Worm (Caenorhabditis elegans): Measurements from ENCODE around the gene C31E10.11.

Gene C31E10.11

DNA sequence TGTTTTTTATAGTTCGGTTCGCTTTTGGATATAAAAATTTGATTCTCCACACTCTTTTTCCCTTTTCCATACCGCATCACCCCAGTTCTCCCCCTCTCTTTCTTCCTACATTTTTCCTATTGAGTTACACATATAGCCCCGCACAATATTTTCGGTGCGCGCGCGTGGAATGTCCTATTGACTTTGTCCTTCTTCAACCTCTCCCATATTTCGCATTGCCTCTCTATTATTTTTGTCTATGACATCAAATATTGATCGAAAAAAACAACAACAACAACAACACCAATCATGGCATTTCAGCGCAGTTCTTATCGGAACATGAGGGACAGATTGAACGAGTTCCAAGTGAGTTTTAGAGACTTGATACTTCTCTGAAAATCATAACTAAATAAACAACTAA is 30.7 kb downstream of the C31E10.11 start, which contains the start of gene syx-2:
TSS of gene syx-2 (plus strand) at position 301 of the 400 bp plus-strand sequence.
- no peak for TF ChIP-seq cebp-2 (GFP tag; IDR thresholded peaks at IDR 0.05)
- no peak for TF ChIP-seq F23B12.7 (tag; optimal IDR thresholded peaks at IDR 0.05; ENCODE audit: insufficient read depth)
- TF ChIP-seq ceh-27 (GFP tag; optimal IDR thresholded peaks at IDR 0.05) = no peak
- no peak for TF ChIP-seq egrh-3 (GFP tag; IDR thresholded peaks at IDR 0.05)
- TF ChIP-seq F52B5.7 (tag; optimal IDR thresholded peaks at IDR 0.05) = no peak

DNA sequence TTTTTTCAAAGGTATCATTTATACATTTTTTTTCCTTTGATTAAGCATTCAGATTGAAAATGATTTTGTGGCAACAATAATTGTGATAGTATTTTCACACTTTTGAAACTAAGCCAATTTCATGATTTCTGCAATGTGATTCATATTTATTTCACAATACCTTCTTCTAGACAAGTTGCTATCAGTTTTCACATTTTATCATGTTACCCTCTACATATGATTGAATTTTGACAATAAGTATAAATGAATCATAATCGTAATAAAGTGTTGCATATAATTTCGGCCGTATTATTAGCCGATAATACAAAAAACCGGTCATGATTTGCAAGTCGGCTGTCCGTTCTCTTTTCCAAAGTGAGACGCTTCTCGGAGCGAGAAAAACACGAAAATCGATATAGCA is 31.2 kb downstream of the C31E10.11 start:
- TF ChIP-seq B0035.1 (tag; optimal IDR thresholded peaks at IDR 0.05) (no peak), nhr-80 (tag; optimal IDR thresholded peaks at IDR 0.05) (peak; percentile 25), cebp-1 (GFP tag; IDR thresholded peaks at IDR 0.05) (peak; percentile 45; the same call in 1 of the 2 replicates), cebp-1 (tag; optimal IDR thresholded peaks at IDR 0.05) (peak; percentile 71)

DNA sequence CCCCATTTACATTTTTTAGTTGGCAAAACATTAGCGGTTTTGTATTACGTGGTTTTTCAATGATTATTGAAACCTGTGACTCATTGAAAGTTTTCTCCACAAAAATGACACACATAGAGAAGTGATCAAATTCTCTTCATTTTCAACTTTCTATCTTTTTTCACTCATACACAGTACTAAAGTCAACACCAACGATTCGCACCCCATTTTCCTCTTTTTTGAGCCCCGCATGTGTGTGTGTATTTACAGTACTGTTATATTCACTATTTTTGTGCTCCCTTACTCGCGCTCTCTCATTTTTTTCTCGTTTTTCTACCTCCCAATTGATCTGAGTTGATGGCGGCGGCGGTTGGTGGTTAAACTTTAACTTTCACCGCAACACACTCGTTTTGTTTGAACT is 32.1 kb downstream of the C31E10.11 start:
- TF ChIP-seq lag-1 (GFP tag; IDR thresholded peaks at IDR 0.05) (no peak), F52B5.7 (tag; optimal IDR thresholded peaks at IDR 0.05) (no peak), mxl-1 (tag; optimal IDR thresholded peaks at IDR 0.05) (no peak), Y79H2A.3 (GFP tag; conservative IDR thresholded peaks at IDR 0.05) (no peak), egl-18 (GFP tag; IDR thresholded peaks at IDR 0.05) (no peak), B0261.1 (tag; optimal IDR thresholded peaks at IDR 0.05) (no peak), let-607 (tag; optimal IDR thresholded peaks at IDR 0.05) (no peak), snpc-1.1 (tag; optimal IDR thresholded peaks at IDR 0.05; ENCODE audit: insufficient read depth) (no peak), lin-35 (GFP tag; optimal IDR thresholded peaks at IDR 0.05) (no peak), attf-5 (GFP tag; optimal IDR thresholded peaks at IDR 0.05) (no peak)

DNA sequence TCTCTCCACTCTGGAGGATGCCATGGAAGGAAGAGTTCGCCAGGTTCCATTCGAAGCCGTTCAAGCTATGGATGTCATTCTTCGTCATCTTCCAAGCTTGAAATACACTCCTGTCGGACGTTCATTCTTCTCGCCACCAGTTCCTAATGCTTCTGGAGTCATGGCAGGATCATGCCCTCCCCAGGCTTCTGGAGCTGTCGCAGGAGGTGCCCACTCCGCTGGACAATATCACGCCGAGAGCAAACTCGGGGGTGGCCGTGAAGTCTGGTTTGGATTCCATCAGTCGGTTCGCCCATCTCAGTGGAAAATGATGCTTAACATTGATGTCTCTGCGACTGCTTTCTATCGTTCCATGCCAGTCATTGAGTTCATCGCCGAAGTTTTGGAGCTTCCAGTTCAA is 38.2 kb downstream of the C31E10.11 start:
- no peak for TF ChIP-seq attf-3 (GFP tag; conservative IDR thresholded peaks at IDR 0.05)
- TF ChIP-seq zfh-2 (GFP tag; conservative IDR thresholded peaks at IDR 0.05) = peak; percentile 65

DNA sequence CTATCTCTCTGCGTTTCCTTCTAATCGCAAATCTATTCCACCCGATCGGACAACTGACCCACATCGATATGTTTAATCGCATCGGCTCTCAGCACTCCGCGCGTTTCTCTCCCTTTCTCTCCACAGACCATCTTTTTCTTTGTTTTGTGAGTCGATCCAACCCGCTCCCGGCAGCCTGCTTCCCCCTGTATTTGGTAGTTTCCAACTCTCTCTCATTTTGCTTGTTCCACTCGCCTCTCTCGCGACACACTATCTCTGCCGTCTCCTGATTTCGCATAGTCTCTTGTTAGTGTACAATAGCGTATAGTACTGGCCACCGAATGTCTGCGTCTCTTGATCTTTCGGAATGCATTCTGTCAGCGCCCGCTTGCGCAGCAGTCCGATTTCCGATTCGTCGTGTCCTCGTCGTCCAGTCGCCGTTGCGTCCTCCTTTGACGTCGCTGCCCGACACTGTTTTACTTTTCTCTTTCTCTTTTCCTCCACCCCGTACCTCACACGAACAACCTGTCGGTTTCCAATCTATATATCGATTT is 39.9 kb downstream of the C31E10.11 start:
- TF ChIP-seq bed-1 (GFP tag; IDR thresholded peaks at IDR 0.05) = no peak
- TF ChIP-seq ceh-79 (tag; optimal IDR thresholded peaks at IDR 0.05) = no peak
- TF ChIP-seq B0261.1 (tag; optimal IDR thresholded peaks at IDR 0.05) = no peak
- no peak for TF ChIP-seq nhr-120 (GFP tag; IDR thresholded peaks at IDR 0.05)
- no peak for TF ChIP-seq ccch-3 (GFP tag; optimal IDR thresholded peaks at IDR 0.05)
- TF ChIP-seq zfh-2 (GFP tag; conservative IDR thresholded peaks at IDR 0.05) = peak; percentile 77
- no peak for TF ChIP-seq Y53G8AR.9 (GFP tag; conservative IDR thresholded peaks at IDR 0.05)
- no peak for TF ChIP-seq snpc-3.4 (tag; optimal IDR thresholded peaks at IDR 0.05)
- no peak for TF ChIP-seq ztf-18 (tag; optimal IDR thresholded peaks at IDR 0.05)
- TF ChIP-seq cebp-1 (GFP tag; IDR thresholded peaks at IDR 0.05) = no peak
- peak; percentile 56 for TF ChIP-seq cebp-1 (tag; optimal IDR thresholded peaks at IDR 0.05)
- TF ChIP-seq ZK185.1 (tag; optimal IDR thresholded peaks at IDR 0.05; ENCODE audit: poor library complexity, severe bottlenecking) = peak; percentile 43
- peak; percentile 60 for TF ChIP-seq ztf-26 (tag; optimal IDR thresholded peaks at IDR 0.05)
- no peak for TF ChIP-seq ceh-58 (GFP tag; IDR thresholded peaks at IDR 0.05)
- 0 out of 2 replicates have a peak, but pooled peaks have one; percentile 46 for TF ChIP-seq dox-1 (GFP tag; IDR thresholded peaks at IDR 0.05)
- peak; percentile 24 for TF ChIP-seq ceh-27 (GFP tag; optimal IDR thresholded peaks at IDR 0.05)
- peak; percentile 54 for TF ChIP-seq lin-40 (tag; optimal IDR thresholded peaks at IDR 0.05)
- peak; percentile 7 for TF ChIP-seq unc-62 (GFP tag; optimal IDR thresholded peaks at IDR 0.05)
- TF ChIP-seq nhr-179 (tag; optimal IDR thresholded peaks at IDR 0.05) = no peak
- no peak for TF ChIP-seq snpc-4 (GFP tag; optimal IDR thresholded peaks at IDR 0.05)
- peak in 1 of 4 experiments; percentile 34 for TF ChIP-seq snpc-4 (tag; optimal IDR thresholded peaks at IDR 0.05)
- TF ChIP-seq ztf-22 (GFP tag; optimal IDR thresholded peaks at IDR 0.05) = no peak
- peak; percentile 29 for TF ChIP-seq mcd-1 (GFP tag; IDR thresholded peaks at IDR 0.05)
- no peak for TF ChIP-seq rec-8 (tag; optimal IDR thresholded peaks at IDR 0.05)
- no peak for TF ChIP-seq ceh-91 (GFP tag; IDR thresholded peaks at IDR 0.05)
- TF ChIP-seq mxl-1 (tag; optimal IDR thresholded peaks at IDR 0.05) = no peak

Data from whole organism, young adult.